Worm (Caenorhabditis elegans) whole organism, L4 larva: ENCODE data around the gene tbb-2.
A peak's percentile ranks its signal among the peaks of the same experiment; 100 is the strongest.

Source experiments
- F49E8.2 ChIP-seq: sonication (generic microtip); optimal IDR thresholded peaks from 2 replicates; lab custom pipeline; 2016; ENCODE audit warnings: missing compliant biosample characterization, mild to moderate bottlenecking, missing genetic modification characterization, borderline replicate concordance
- aha-1 ChIP-seq: fragments of 150-350 bp; peaks from one replicate; lab custom pipeline; 2014; ENCODE audit warnings: missing biosample characterization, missing genetic modification characterization
- ces-1 ChIP-seq: fragments of 150-350 bp; sonication (generic microtip); optimal IDR thresholded peaks from 4 replicates; lab custom pipeline; 2014; ENCODE audit warnings: missing biosample characterization, missing genetic modification reagents, missing genetic modification characterization
- daf-12 ChIP-seq: fragments of 150-350 bp; optimal IDR thresholded peaks from 2 replicates; lab custom pipeline; 2014; ENCODE audit warnings: missing biosample characterization, missing genetic modification reagents, missing genetic modification characterization
- spr-3 ChIP-seq: fragments of 200-800 bp; sonication (Bioruptor generic); optimal IDR thresholded peaks from 2 replicates; lab custom pipeline; 2018; ENCODE audit warnings: mild to moderate bottlenecking, missing genetic modification characterization, missing compliant biosample characterization
- tag-97 ChIP-seq: fragments of 200-800 bp; sonication (Bioruptor generic); IDR thresholded peaks from 2 replicates; pipeline ENCODE4 v1.3.6; 2022; ENCODE audit warnings: missing genetic modification characterization, missing compliant biosample characterization
- unc-62 ChIP-seq, 3 experiments: fragments of 150-350 bp in 1 of 3; sonication (generic microtip); optimal IDR thresholded peaks in 2 of 3; peaks in 1 of 3; 1 replicate in 1 of 3; 2 replicates in 2 of 3; lab custom pipeline; 2014 to 2017; ENCODE audit warnings: missing biosample characterization in 3 of 3, missing genetic modification characterization in 3 of 3, missing genetic modification reagents in 3 of 3, missing genotype in 1 of 3
- zfp-3 ChIP-seq: fragments of 200-800 bp; sonication (Bioruptor generic); conservative IDR thresholded peaks from 2 replicates; pipeline ENCODE4 v1.3.6; 2022; ENCODE audit warnings: missing genetic modification reagents, missing genetic modification characterization, missing compliant biosample characterization

tbb-2 gene

ce11 chrIII:3972687-3973086, 44.7 kb downstream of the tbb-2 start, which contains the start of gene R10E9.4:
Gene R10E9.4 (minus strand): TSS chrIII:3972787.
- peak; percentile 41 for TF ChIP-seq aha-1 (tag; lab: Kevin White, UChicago)
- no peak for TF ChIP-seq tag-97 (GFP tag; lab: Robert Waterston, UW)
- TF ChIP-seq, all 104 proteins: peak for 1

- TF ChIP-seq zfp-3 (GFP tag; lab: Robert Waterston, UW) (no peak), ces-1 (GFP tag; lab: Kevin White, UChicago) (peak; percentile 79)
Measured at ce11 chrIII:3970395-3970794, 47.0 kb downstream of the tbb-2 start.

DNA sequence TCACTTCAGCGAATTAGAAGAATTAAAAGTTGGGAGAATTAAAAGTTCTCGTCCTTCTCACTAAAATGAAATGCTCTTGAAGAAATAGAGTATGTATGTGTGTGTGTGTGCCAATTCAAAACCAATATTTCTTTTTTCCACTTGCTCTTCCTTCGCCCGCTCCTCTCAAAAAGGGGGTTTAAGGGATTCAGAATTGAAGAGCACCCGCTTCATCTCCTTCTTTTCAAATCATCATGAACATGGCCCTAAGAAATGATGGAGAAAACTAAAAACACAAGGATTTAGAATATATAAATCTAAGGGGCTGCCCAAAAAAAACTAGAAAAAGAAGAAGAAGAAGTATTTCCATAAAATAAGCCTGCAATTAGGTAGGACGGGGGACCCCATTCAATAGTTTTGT, 48.3 kb downstream of the tbb-2 start:
- TF ChIP-seq unc-62 (GFP tag; optimal IDR thresholded peaks at IDR 0.05 in 1 of 2; lab: Kevin White, UChicago) (peak in 1 of 2 experiments; percentile 91), unc-62 (tag; optimal IDR thresholded peaks at IDR 0.05; lab: Kevin White, UChicago) (no peak), daf-12 (no peak)

DNA sequence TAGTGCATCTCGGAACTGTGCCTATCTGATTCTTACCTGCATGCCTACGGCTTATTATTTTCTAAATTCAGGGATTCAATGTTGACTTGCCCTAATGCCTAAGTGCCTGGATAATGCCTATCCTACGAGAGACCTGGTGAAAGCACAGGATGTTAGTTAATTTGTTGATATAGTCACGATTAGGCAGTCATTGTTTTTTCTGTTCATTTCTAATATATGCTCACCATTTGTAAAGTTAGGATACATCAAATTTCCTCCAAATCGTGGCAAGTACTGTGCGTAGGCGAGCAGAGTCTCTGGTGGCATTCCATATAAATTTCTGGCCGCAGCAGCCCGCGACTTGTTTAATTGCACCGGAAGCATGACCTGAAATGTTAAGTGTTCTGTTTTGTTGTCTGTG, 51.3 kb downstream of the tbb-2 start:
- TF ChIP-seq unc-62 (GFP tag; optimal IDR thresholded peaks at IDR 0.05 in 1 of 2; lab: Kevin White, UChicago), result peak in 1 of 2 experiments; percentile 93
- TF ChIP-seq unc-62 (tag; optimal IDR thresholded peaks at IDR 0.05; lab: Kevin White, UChicago), result no peak
- no peak for TF ChIP-seq F49E8.2 (tag; lab: Kevin White, UChicago)
- no peak for TF ChIP-seq spr-3
